Fruit fly (Drosophila melanogaster): ENCODE data around the gene nAChRalpha3.

DNA sequence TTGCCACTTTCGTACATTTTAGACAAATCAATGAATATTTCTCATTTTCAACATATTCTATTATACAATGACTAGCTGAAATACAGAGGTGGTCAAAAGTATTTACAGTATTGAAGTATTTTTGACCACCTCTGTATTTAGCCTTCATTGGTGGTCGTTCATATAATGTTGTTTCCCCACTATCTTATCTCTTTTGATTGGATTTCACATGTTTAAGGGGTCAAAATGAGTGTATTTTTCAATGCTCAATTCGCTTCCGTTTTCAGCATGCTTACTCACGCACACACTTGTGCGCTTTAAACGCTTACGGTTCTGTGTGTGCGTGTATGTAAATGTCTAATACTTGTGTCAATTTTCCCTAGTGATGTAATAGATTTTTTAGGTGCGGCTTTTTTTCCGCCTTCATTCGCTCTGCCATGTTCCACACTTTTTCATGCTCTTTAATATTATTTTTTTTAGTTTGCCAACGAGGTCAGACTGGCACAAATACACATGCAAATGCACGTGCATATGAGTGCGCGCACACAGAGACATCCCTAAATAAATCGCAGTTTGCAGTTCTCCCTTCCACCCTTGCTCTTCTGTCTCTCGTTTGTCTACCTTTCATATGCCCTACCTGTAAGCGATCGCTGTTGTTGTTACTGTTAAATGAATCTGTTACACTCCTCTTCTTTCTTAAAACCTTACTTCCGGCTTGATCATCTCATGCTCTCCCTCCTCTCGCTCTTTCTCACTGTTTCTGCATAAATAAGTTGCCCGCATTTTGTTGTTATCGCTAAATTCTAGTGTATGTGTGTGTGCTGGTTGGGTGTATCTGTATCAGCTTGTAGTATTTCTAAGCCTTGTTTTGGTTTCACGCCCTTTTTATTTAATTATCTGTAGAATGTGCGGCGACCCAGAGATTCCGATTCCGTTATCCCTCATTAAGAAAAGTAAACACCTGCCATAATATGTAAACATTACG lies 45.5 kb upstream of the nAChRalpha3 start:
- TF ChIP-seq CG33017 (tag; optimal IDR thresholded peaks at IDR 0.05) (peak; percentile 7), Clk (GFP tag; optimal IDR thresholded peaks at IDR 0.05) (no peak), CG7101 (tag; optimal IDR thresholded peaks at IDR 0.05) (peak; percentile 15), toe (GFP tag; optimal IDR thresholded peaks at IDR 0.05) (no peak), kay (GFP tag; ENCODE audit: borderline replicate concordance) (peak; percentile 98), ovo (GFP tag; optimal IDR thresholded peaks at IDR 0.05) (peak; percentile 48), Crg-1 (GFP tag; optimal IDR thresholded peaks at IDR 0.05) (no peak), CG1620 (GFP tag; optimal IDR thresholded peaks at IDR 0.05) (peak; percentile 41), tj (GFP tag; optimal IDR thresholded peaks at IDR 0.05) (peak; percentile 79)

All from whole organism, adult.